Worm (Caenorhabditis elegans): Measurements from ENCODE around the gene srw-83.

- TF ChIP-seq elt-3 (tag; optimal IDR thresholded peaks at IDR 0.05): no peak
- TF ChIP-seq lin-13 (tag; optimal IDR thresholded peaks at IDR 0.05): no peak
Observed at ce11 chrV:18476090-18476489, 49.7 kb downstream of the srw-83 start, which contains the start of gene srh-179.

Measured in whole organism, mixed stage, embryonic.